Worm (Caenorhabditis elegans) whole organism, L4 larva: Measurements from ENCODE around the gene cyp-43A1.

Experiments
- R02D3.7 ChIP-seq: fragments of 150-350 bp; sonication (generic microtip); optimal IDR thresholded peaks from 3 replicates; lab custom pipeline; 2014; ENCODE audit warnings: missing biosample characterization, missing genetic modification characterization
- ama-1 ChIP-seq: fragments of 150-350 bp; optimal IDR thresholded peaks from 2 replicates; lab custom pipeline; 2014; ENCODE audit warnings: inconsistent platforms, mixed read lengths
- attf-4 ChIP-seq: sonication (generic microtip); optimal IDR thresholded peaks from 3 replicates; lab custom pipeline; 2017; ENCODE audit warnings: missing biosample characterization, missing genetic modification characterization
- hlh-11 ChIP-seq: fragments of 200-800 bp; sonication (Bioruptor generic); optimal IDR thresholded peaks from 2 replicates; lab custom pipeline; 2018; ENCODE audit warnings: mild to moderate bottlenecking, missing genetic modification characterization, missing compliant biosample characterization
- nhr-11 ChIP-seq: fragments of 150-350 bp; optimal IDR thresholded peaks from 2 replicates; lab custom pipeline; 2014; ENCODE audit warnings: missing biosample characterization, missing genetic modification characterization
- nhr-6 ChIP-seq: fragments of 150-350 bp; optimal IDR thresholded peaks from 2 replicates; lab custom pipeline; 2014; ENCODE audit warnings: missing biosample characterization, missing genetic modification characterization
- nhr-76 ChIP-seq: fragments of 150-350 bp; optimal IDR thresholded peaks from 2 replicates; lab custom pipeline; 2014; ENCODE audit warnings: missing biosample characterization, missing genetic modification characterization
- rbr-2 ChIP-seq: sonication (generic microtip); optimal IDR thresholded peaks from 2 replicates; lab custom pipeline; 2016; ENCODE audit warnings: missing genotype, missing genetic modification characterization, missing compliant biosample characterization
- saeg-2 ChIP-seq: fragments of 200-800 bp; sonication (Bioruptor generic); IDR thresholded peaks from 2 replicates; pipeline ENCODE4 v1.3.6; 2022; ENCODE audit warnings: missing genetic modification reagents, missing genetic modification characterization, missing compliant biosample characterization

ce11 chrX:5680125-5680524 is 34.2 kb upstream of the cyp-43A1 start, which contains the start of gene set-19:
- TF ChIP-seq saeg-2 (no peak), nhr-76 (tag; lab: Kevin White, UChicago) (no peak), hlh-11 (tag; lab: Kevin White, UChicago) (no peak), nhr-6 (tag; lab: Kevin White, UChicago) (no peak), nhr-11 (tag; lab: Kevin White, UChicago) (no peak), ama-1 (lab: Kevin White, UChicago) (no peak), R02D3.7 (tag; lab: Kevin White, UChicago) (no peak), rbr-2 (no peak), attf-4 (tag; lab: Kevin White, UChicago) (no peak)
